Fruit fly (Drosophila melanogaster): ENCODE data around the gene CG18304.

Gene CG18304

DNA sequence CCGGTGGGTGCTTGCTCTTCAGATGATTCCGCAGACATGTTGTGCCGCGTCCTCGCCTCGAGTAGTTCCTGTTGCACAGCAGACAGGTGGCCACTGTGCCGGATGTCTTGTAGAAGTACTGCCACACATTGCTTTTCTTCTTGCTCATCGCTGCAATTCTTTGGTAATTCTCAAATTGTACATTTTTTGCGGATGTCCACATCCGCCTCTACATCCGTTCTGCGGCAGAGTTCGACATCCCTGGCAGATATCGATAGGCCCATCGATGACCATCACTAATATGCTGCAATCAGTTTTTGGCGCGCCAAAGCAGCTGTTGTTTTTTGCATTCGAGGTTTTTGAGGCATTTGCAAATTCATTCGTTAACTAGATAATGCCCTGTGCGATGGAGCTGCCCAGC lies 14.1 kb upstream of the CG18304 start, which contains the start of the genes CG13775 and CG3430 (continued):
- TF ChIP-seq D19B (GFP tag; optimal IDR thresholded peaks at IDR 0.05) = no peak
- TF ChIP-seq CG34224 (GFP tag; IDR thresholded peaks at IDR 0.05; ENCODE audit: partially characterized antibody) = peak; percentile 71
- no peak for TF ChIP-seq CG8944 (GFP tag; optimal IDR thresholded peaks at IDR 0.05)
- no peak for TF ChIP-seq CG5953 (GFP tag; IDR thresholded peaks at IDR 0.05)
- no peak for TF ChIP-seq CG6254 (GFP tag; optimal IDR thresholded peaks at IDR 0.05)
- TF ChIP-seq danr (GFP tag; IDR thresholded peaks at IDR 0.05) = no peak
- TF ChIP-seq CG10462 (GFP tag; optimal IDR thresholded peaks at IDR 0.05) = no peak
- no peak for TF ChIP-seq Abd-B (GFP tag; optimal IDR thresholded peaks at IDR 0.05)
- TF ChIP-seq CG16779 (GFP tag; IDR thresholded peaks at IDR 0.05) = no peak
- no peak for TF ChIP-seq esg (GFP tag; conservative IDR thresholded peaks at IDR 0.05)
- no peak for TF ChIP-seq sisA (GFP tag; IDR thresholded peaks at IDR 0.05)
- no peak for TF ChIP-seq CG4404 (GFP tag; IDR thresholded peaks at IDR 0.05)
- TF ChIP-seq CG11695 (GFP tag; IDR thresholded peaks at IDR 0.05) = no peak
- TF ChIP-seq dmrt11E (tag; optimal IDR thresholded peaks at IDR 0.05) = no peak
- no peak for TF ChIP-seq sd (tag; optimal IDR thresholded peaks at IDR 0.05)
- TF ChIP-seq CG31441 (GFP tag; IDR thresholded peaks at IDR 0.05) = no peak
- peak; percentile 36; the same call in 1 of the 2 replicates for TF ChIP-seq stc (GFP tag; IDR thresholded peaks at IDR 0.05)
- peak; percentile 28 for TF ChIP-seq pb (GFP tag; optimal IDR thresholded peaks at IDR 0.05)
- peak; percentile 52; the same call in 2 of the 3 replicates for TF ChIP-seq ci (GFP tag; IDR thresholded peaks at IDR 0.05)
- TF ChIP-seq CG15601 (tag; optimal IDR thresholded peaks at IDR 0.05) = no peak
- TF ChIP-seq CG6854 (GFP tag; optimal IDR thresholded peaks at IDR 0.05) = no peak
- TF ChIP-seq nerfin-1 (tag; optimal IDR thresholded peaks at IDR 0.05) = peak; percentile 12
- no peak for TF ChIP-seq CG4730 (GFP tag; IDR thresholded peaks at IDR 0.05)
- TF ChIP-seq Xbp1 (GFP tag; optimal IDR thresholded peaks at IDR 0.05) = peak; percentile 19
- TF ChIP-seq unc-4 (GFP tag; IDR thresholded peaks at IDR 0.05; ENCODE audit: partially characterized antibody) = peak; percentile 72
- TF ChIP-seq NFAT (GFP tag; IDR thresholded peaks at IDR 0.05) = peak; percentile 15; the same call in 1 of the 2 replicates
- 0 out of 3 replicates have a peak, but pooled peaks have one; percentile 31 for TF ChIP-seq gce (GFP tag; IDR thresholded peaks at IDR 0.05)
- peak; percentile 57 for TF ChIP-seq CG13624 (GFP tag; optimal IDR thresholded peaks at IDR 0.05)
- TF ChIP-seq Blimp-1 (GFP tag; optimal IDR thresholded peaks at IDR 0.05) = no peak
- no peak for TF ChIP-seq CG18476 (GFP tag; optimal IDR thresholded peaks at IDR 0.05)
- no peak for TF ChIP-seq Meics (GFP tag; optimal IDR thresholded peaks at IDR 0.05)
- TF ChIP-seq dimm (GFP tag; IDR thresholded peaks at IDR 0.05) = no peak
- TF ChIP-seq bab2 (GFP tag; optimal IDR thresholded peaks at IDR 0.05) = no peak
- TF ChIP-seq so (GFP tag; IDR thresholded peaks at IDR 0.05) = no peak
- TF ChIP-seq CG11560 (tag; IDR thresholded peaks at IDR 0.05) = no peak
- peak; percentile 25 for TF ChIP-seq Camta (GFP tag; optimal IDR thresholded peaks at IDR 0.05)
- TF ChIP-seq CG1832 (GFP tag; optimal IDR thresholded peaks at IDR 0.05) = no peak
- no peak for TF ChIP-seq Stat92E (GFP tag; optimal IDR thresholded peaks at IDR 0.05)
- TF ChIP-seq luna (GFP tag; optimal IDR thresholded peaks at IDR 0.05) = no peak
- peak; percentile 78 for TF ChIP-seq amos (GFP tag; IDR thresholded peaks at IDR 0.05; ENCODE audit: partially characterized antibody)
- TF ChIP-seq CG33213 (GFP tag; optimal IDR thresholded peaks at IDR 0.05) = peak; percentile 7
- no peak for TF ChIP-seq CG14441 (GFP tag; IDR thresholded peaks at IDR 0.05)
- TF ChIP-seq Atf6 (GFP tag; IDR thresholded peaks at IDR 0.05) = no peak
- peak; percentile 20; the same call in 1 of the 2 replicates for TF ChIP-seq ato (GFP tag; IDR thresholded peaks at IDR 0.05; ENCODE audit: partially characterized antibody)
- TF ChIP-seq phol (tag; optimal IDR thresholded peaks at IDR 0.05) = peak; percentile 53
- no peak for TF ChIP-seq Side (GFP tag; optimal IDR thresholded peaks at IDR 0.05)
- no peak for TF ChIP-seq lbe (GFP tag; optimal IDR thresholded peaks at IDR 0.05)
- TF ChIP-seq psq (GFP tag; optimal IDR thresholded peaks at IDR 0.05) = no peak
- no peak for TF ChIP-seq org-1 (GFP tag; optimal IDR thresholded peaks at IDR 0.05)
- peak; percentile 83 for TF ChIP-seq E2f1 (GFP tag; IDR thresholded peaks at IDR 0.05)
- TF ChIP-seq Dref (GFP tag; IDR thresholded peaks at IDR 0.05) = peak; percentile 81
- TF ChIP-seq CG8281 (tag; optimal IDR thresholded peaks at IDR 0.05) = no peak
